Worm (Caenorhabditis elegans) whole organism, early embryonic: Measurements from ENCODE around the gene clec-198.

Experiments
- B0310.2 ChIP-seq: sonication (generic microtip); optimal IDR thresholded peaks from 2 replicates; lab custom pipeline; 2016; ENCODE audit warnings: mild to moderate bottlenecking, missing genetic modification characterization, missing compliant biosample characterization
- aly-1 ChIP-seq: sonication (generic microtip); optimal IDR thresholded peaks from 2 replicates; lab custom pipeline; 2016; ENCODE audit warnings: missing genetic modification characterization, missing compliant biosample characterization
- ama-1 ChIP-seq: fragments of 150-350 bp; optimal IDR thresholded peaks from 2 replicates; lab custom pipeline; 2014
- ceh-36 ChIP-seq: sonication (generic microtip); optimal IDR thresholded peaks from 2 replicates; lab custom pipeline; 2016; ENCODE audit warnings: missing genetic modification characterization, inconsistent platforms, missing compliant biosample characterization
- ets-7 ChIP-seq: sonication (generic microtip); optimal IDR thresholded peaks from 2 replicates; lab custom pipeline; 2016; ENCODE audit warnings: missing genotype, missing genetic modification characterization, missing compliant biosample characterization
- flt-1 ChIP-seq: fragments of 200-800 bp; sonication (Bioruptor generic); IDR thresholded peaks from 2 replicates; pipeline ENCODE4 v1.3.6; 2022; ENCODE audit warnings: missing genetic modification characterization, missing compliant biosample characterization
- hmbx-1 ChIP-seq: sonication (generic microtip); optimal IDR thresholded peaks from 2 replicates; lab custom pipeline; 2016; ENCODE audit warnings: mild to moderate bottlenecking, missing genetic modification characterization, missing compliant biosample characterization
- hmg-4 ChIP-seq: fragments of 200-800 bp; sonication (Bioruptor generic); optimal IDR thresholded peaks from 2 replicates; lab custom pipeline; 2018; ENCODE audit warnings: mild to moderate bottlenecking, missing genetic modification characterization, missing compliant biosample characterization
- hnd-1 ChIP-seq: sonication (generic microtip); optimal IDR thresholded peaks from 2 replicates; lab custom pipeline; 2016; ENCODE audit warnings: missing genetic modification characterization, missing compliant biosample characterization
- tbx-11 ChIP-seq: fragments of 200-800 bp; sonication (Bioruptor generic); IDR thresholded peaks from 2 replicates; pipeline ENCODE4 v1.3.6; 2022; ENCODE audit warnings: missing genetic modification characterization, missing compliant biosample characterization
- tbx-37 ChIP-seq: fragments of 200-800 bp; sonication (Bioruptor generic); conservative IDR thresholded peaks from 2 replicates; pipeline ENCODE4 v1.3.6; 2022; ENCODE audit warnings: missing genetic modification reagents, missing genetic modification characterization, missing compliant biosample characterization
- tra-4 ChIP-seq: sonication (generic microtip); optimal IDR thresholded peaks from 2 replicates; lab custom pipeline; 2017; ENCODE audit warnings: missing genetic modification characterization, missing compliant biosample characterization

ce11 chrIV:17383046-17383445 is 36.1 kb downstream of the clec-198 start, which contains the start of gene C30H6.12:
- TF ChIP-seq ama-1 (lab: Kevin White, UChicago): no peak
- TF ChIP-seq hmg-4: no peak
- TF ChIP-seq aly-1: no peak
- no peak for TF ChIP-seq hnd-1 (tag; lab: Kevin White, UChicago)
- TF ChIP-seq tbx-11 (GFP tag; lab: Robert Waterston, UW): no peak
- no peak for TF ChIP-seq tra-4 (tag; lab: Kevin White, UChicago)
- no peak for TF ChIP-seq hmbx-1
- TF ChIP-seq ceh-36 (tag; lab: Kevin White, UChicago): no peak
- no peak for TF ChIP-seq B0310.2 (tag; lab: Kevin White, UChicago)
- no peak for TF ChIP-seq tbx-37
- no peak for TF ChIP-seq flt-1
- no peak for TF ChIP-seq ets-7 (tag; lab: Kevin White, UChicago)
